Fruit fly (Drosophila melanogaster) whole organism, embryonic: ENCODE data around the gene CG13117.

Experiments
- CG10267 ChIP-seq: fragments of 200-800 bp; sonication (Bioruptor generic); optimal IDR thresholded peaks from 2 replicates; lab custom pipeline; 2018; ENCODE audit warnings: missing biosample characterization, mild to moderate bottlenecking, missing genetic modification characterization, moderate library complexity
- CG10543 ChIP-seq: fragments of 200-800 bp; sonication (Bioruptor generic); optimal IDR thresholded peaks from 3 replicates; lab custom pipeline; 2017; ENCODE audit warnings: missing biosample characterization, mild to moderate bottlenecking, missing genetic modification characterization, moderate library complexity
- CG11504 ChIP-seq: fragments of 200-800 bp; sonication (Bioruptor generic); optimal IDR thresholded peaks from 3 replicates; lab custom pipeline; 2019; ENCODE audit warnings: missing biosample characterization, mild to moderate bottlenecking, missing genetic modification characterization, moderate library complexity
- CG11695 ChIP-seq: fragments of 200-800 bp; sonication (Bioruptor generic); IDR thresholded peaks from 3 replicates; pipeline ENCODE4 v1.3.6; 2022; ENCODE audit warnings: missing biosample characterization, missing genetic modification characterization
- CG14860 ChIP-seq: fragments of 200-800 bp; sonication (Bioruptor generic); IDR thresholded peaks from 3 replicates; pipeline ENCODE4 v1.3.6; 2022; ENCODE audit warnings: missing biosample characterization, missing genetic modification characterization; ENCODE audit not compliant: partially characterized antibody
- CG15514 ChIP-seq: fragments of 200-800 bp; sonication (Bioruptor generic); optimal IDR thresholded peaks from 3 replicates; lab custom pipeline; 2017; ENCODE audit warnings: missing biosample characterization, missing genetic modification characterization, mild to moderate bottlenecking, moderate library complexity, missing genetic modification reagents
- CG17186 ChIP-seq: fragments of 200-800 bp; sonication (Bioruptor generic); optimal IDR thresholded peaks from 3 replicates; lab custom pipeline; 2017; ENCODE audit warnings: missing biosample characterization, missing genetic modification reagents, missing genetic modification characterization
- CG17361 ChIP-seq: fragments of 200-800 bp; sonication (Bioruptor generic); IDR thresholded peaks from 3 replicates; pipeline ENCODE4 v1.3.6; 2022; ENCODE audit warnings: missing biosample characterization, missing genetic modification characterization
- CG17802 ChIP-seq: fragments of 200-800 bp; sonication (Bioruptor generic); optimal IDR thresholded peaks from 2 replicates; lab custom pipeline; 2018; ENCODE audit warnings: missing biosample characterization, mild to moderate bottlenecking, missing genetic modification characterization, moderate library complexity
- CG2875 ChIP-seq: fragments of 200-800 bp; sonication (Bioruptor generic); optimal IDR thresholded peaks from 2 replicates; lab custom pipeline; 2017; ENCODE audit warnings: missing biosample characterization, mild to moderate bottlenecking, missing genetic modification characterization, missing genetic modification reagents
- CG31365 ChIP-seq: fragments of 200-800 bp; sonication (Bioruptor generic); optimal IDR thresholded peaks from 2 replicates; lab custom pipeline; 2018; ENCODE audit warnings: missing biosample characterization, mild to moderate bottlenecking, missing genetic modification characterization
- CG32767 ChIP-seq: fragments of 200-800 bp; sonication (Bioruptor generic); IDR thresholded peaks from 2 replicates; pipeline ENCODE4 v1.3.6; 2022; ENCODE audit warnings: missing biosample characterization, missing genetic modification characterization
- CG3847 ChIP-seq: fragments of 200-800 bp; sonication (Bioruptor generic); IDR thresholded peaks from 2 replicates; pipeline ENCODE4 v1.3.6; 2022; ENCODE audit warnings: missing biosample characterization, missing genetic modification characterization
- CG4820 ChIP-seq: fragments of 200-800 bp; sonication (Bioruptor generic); optimal IDR thresholded peaks from 3 replicates; lab custom pipeline; 2016; ENCODE audit warnings: missing biosample characterization, missing genetic modification characterization
- CG6272 ChIP-seq: fragments of 200-800 bp; sonication (Bioruptor generic); IDR thresholded peaks from 2 replicates; pipeline ENCODE4 v1.3.6; 2022; ENCODE audit warnings: missing biosample characterization, missing genetic modification characterization
- CG7372 ChIP-seq: fragments of 200-800 bp; sonication (Bioruptor generic); IDR thresholded peaks from 2 replicates; pipeline ENCODE4 v1.3.6; 2022; ENCODE audit warnings: missing biosample characterization, missing genetic modification characterization
- CG7928 ChIP-seq: fragments of 200-800 bp; sonication (Bioruptor generic); optimal IDR thresholded peaks from 2 replicates; lab custom pipeline; 2017; ENCODE audit warnings: missing biosample characterization, mild to moderate bottlenecking, missing genetic modification characterization
- Doc3 ChIP-seq: fragments of 200-800 bp; sonication (Bioruptor generic); IDR thresholded peaks from 3 replicates; pipeline ENCODE4 v1.3.6; 2022; ENCODE audit warnings: missing biosample characterization, missing genetic modification characterization; ENCODE audit not compliant: partially characterized antibody
- Dp ChIP-seq: fragments of 200-800 bp; sonication (Bioruptor generic); optimal IDR thresholded peaks from 2 replicates; lab custom pipeline; 2018; ENCODE audit warnings: missing biosample characterization, mild to moderate bottlenecking, missing genetic modification characterization, moderate library complexity
- HLH54F ChIP-seq: fragments of 200-800 bp; sonication (Bioruptor generic); optimal IDR thresholded peaks from 3 replicates; lab custom pipeline; 2016; ENCODE audit warnings: missing biosample characterization, missing genetic modification characterization
- MTF-1 ChIP-seq: fragments of 200-800 bp; sonication (Bioruptor generic); optimal IDR thresholded peaks from 2 replicates; lab custom pipeline; 2018; ENCODE audit warnings: missing biosample characterization, mild to moderate bottlenecking, missing genetic modification characterization, borderline replicate concordance
- NfI ChIP-seq: fragments of 200-800 bp; sonication (Bioruptor generic); optimal IDR thresholded peaks from 3 replicates; lab custom pipeline; 2018; ENCODE audit warnings: missing biosample characterization, mild to moderate bottlenecking, missing genetic modification characterization, moderate library complexity
- PHDP ChIP-seq: fragments of 200-800 bp; sonication (Bioruptor generic); optimal IDR thresholded peaks from 3 replicates; lab custom pipeline; 2018; ENCODE audit warnings: missing biosample characterization, mild to moderate bottlenecking, missing genetic modification characterization, moderate library complexity
- Ptx1 ChIP-seq: fragments of 200-800 bp; sonication (Bioruptor generic); IDR thresholded peaks from 2 replicates; pipeline ENCODE4 v1.3.6; 2022; ENCODE audit warnings: missing biosample characterization, missing genetic modification characterization
- Scr ChIP-seq: fragments of 200-800 bp; sonication (Bioruptor generic); IDR thresholded peaks from 2 replicates; pipeline ENCODE4 v1.3.6; 2022; ENCODE audit warnings: missing biosample characterization, missing genetic modification characterization; ENCODE audit not compliant: partially characterized antibody
- Six4 ChIP-seq: fragments of 200-800 bp; sonication (Bioruptor generic); optimal IDR thresholded peaks from 2 replicates; lab custom pipeline; 2016; ENCODE audit warnings: missing biosample characterization, missing genetic modification characterization
- al ChIP-seq: fragments of 200-800 bp; sonication (Bioruptor generic); IDR thresholded peaks from 2 replicates; pipeline ENCODE4 v1.3.6; 2022; ENCODE audit warnings: missing biosample characterization, missing genetic modification characterization
- bcd ChIP-seq: fragments of 200-800 bp; sonication (Bioruptor generic); optimal IDR thresholded peaks from 2 replicates; lab custom pipeline; 2017; ENCODE audit warnings: missing biosample characterization, mild to moderate bottlenecking, missing genetic modification characterization
- cato ChIP-seq: fragments of 200-800 bp; sonication (Bioruptor generic); optimal IDR thresholded peaks from 2 replicates; lab custom pipeline; 2016; ENCODE audit warnings: missing biosample characterization, missing genetic modification characterization, borderline replicate concordance
- cg ChIP-seq: fragments of 200-800 bp; sonication (Bioruptor generic); optimal IDR thresholded peaks from 3 replicates; lab custom pipeline; 2019; ENCODE audit warnings: missing biosample characterization, mild to moderate bottlenecking, missing genetic modification characterization, moderate library complexity
- dmrt99B ChIP-seq: fragments of 200-800 bp; sonication (Bioruptor generic); optimal IDR thresholded peaks from 2 replicates; lab custom pipeline; 2018; ENCODE audit warnings: missing biosample characterization, mild to moderate bottlenecking, missing genetic modification characterization, moderate library complexity
- grau ChIP-seq: fragments of 200-800 bp; optimal IDR thresholded peaks from 3 replicates; lab custom pipeline; 2019; ENCODE audit warnings: missing biosample characterization, mild to moderate bottlenecking, missing genetic modification characterization, moderate library complexity
- hb ChIP-seq: fragments of 200-800 bp; sonication (Bioruptor generic); IDR thresholded peaks from 3 replicates; pipeline ENCODE4 v1.3.6; 2022; ENCODE audit warnings: missing biosample characterization, missing genetic modification characterization; ENCODE audit not compliant: partially characterized antibody
- ind ChIP-seq: fragments of 200-800 bp; sonication (Bioruptor generic); optimal IDR thresholded peaks from 3 replicates; lab custom pipeline; 2016; ENCODE audit warnings: missing biosample characterization, missing genetic modification characterization
- inv ChIP-seq: fragments of 200-800 bp; sonication (Bioruptor generic); IDR thresholded peaks from 2 replicates; pipeline ENCODE4 v1.3.6; 2022; ENCODE audit warnings: missing biosample characterization, missing genetic modification characterization; ENCODE audit not compliant: partially characterized antibody
- kah ChIP-seq: fragments of 200-800 bp; sonication (Bioruptor generic); optimal IDR thresholded peaks from 2 replicates; lab custom pipeline; 2018; ENCODE audit warnings: missing biosample characterization, mild to moderate bottlenecking, missing genetic modification characterization
- lbe ChIP-seq: fragments of 200-800 bp; sonication (Bioruptor generic); optimal IDR thresholded peaks from 2 replicates; lab custom pipeline; 2016; ENCODE audit warnings: missing biosample characterization, mild to moderate bottlenecking, missing genetic modification characterization
- lilli ChIP-seq: fragments of 200-800 bp; sonication (Bioruptor generic); optimal IDR thresholded peaks from 3 replicates; lab custom pipeline; 2016; ENCODE audit warnings: missing biosample characterization, missing genetic modification characterization
- maf-S ChIP-seq: fragments of 200-800 bp; sonication (Bioruptor generic); optimal IDR thresholded peaks from 2 replicates; lab custom pipeline; 2016; ENCODE audit warnings: missing biosample characterization, missing genetic modification characterization
- nau ChIP-seq: fragments of 200-800 bp; sonication (Bioruptor generic); optimal IDR thresholded peaks from 3 replicates; lab custom pipeline; 2017; ENCODE audit warnings: missing biosample characterization, mild to moderate bottlenecking, missing genetic modification characterization, missing genetic modification reagents
- nom ChIP-seq: fragments of 200-800 bp; sonication (Bioruptor generic); optimal IDR thresholded peaks from 2 replicates; lab custom pipeline; 2017; ENCODE audit warnings: missing biosample characterization, missing genetic modification characterization, mild to moderate bottlenecking, moderate library complexity, missing genetic modification reagents
- pzg ChIP-seq: fragments of 200-800 bp; sonication (Bioruptor generic); optimal IDR thresholded peaks from 3 replicates; lab custom pipeline; 2018; ENCODE audit warnings: missing biosample characterization, mild to moderate bottlenecking, missing genetic modification characterization, moderate library complexity
- rib ChIP-seq: fragments of 200-800 bp; sonication (Bioruptor generic); IDR thresholded peaks from 2 replicates; pipeline ENCODE4 v1.3.6; 2022; ENCODE audit warnings: missing biosample characterization, missing genetic modification characterization
- sna ChIP-seq: fragments of 200-800 bp; sonication (Bioruptor generic); IDR thresholded peaks from 2 replicates; pipeline ENCODE4 v1.3.6; 2022; ENCODE audit warnings: missing biosample characterization, missing genetic modification characterization; ENCODE audit not compliant: partially characterized antibody
- so ChIP-seq: fragments of 200-800 bp; sonication (Bioruptor generic); IDR thresholded peaks from 3 replicates; pipeline ENCODE4 v1.3.6; 2022; ENCODE audit warnings: missing biosample characterization, missing genetic modification characterization
- stwl ChIP-seq: fragments of 200-800 bp; sonication (Bioruptor generic); optimal IDR thresholded peaks from 3 replicates; lab custom pipeline; 2018; ENCODE audit warnings: missing biosample characterization, mild to moderate bottlenecking, missing genetic modification characterization, moderate library complexity
- tin ChIP-seq: fragments of 200-800 bp; sonication (Bioruptor generic); optimal IDR thresholded peaks from 3 replicates; lab custom pipeline; 2016; ENCODE audit warnings: missing biosample characterization, missing genetic modification characterization
- tx ChIP-seq: fragments of 200-800 bp; sonication (Bioruptor generic); optimal IDR thresholded peaks from 2 replicates; lab custom pipeline; 2016; ENCODE audit warnings: missing biosample characterization, missing genetic modification characterization

Gene CG13117

DNA sequence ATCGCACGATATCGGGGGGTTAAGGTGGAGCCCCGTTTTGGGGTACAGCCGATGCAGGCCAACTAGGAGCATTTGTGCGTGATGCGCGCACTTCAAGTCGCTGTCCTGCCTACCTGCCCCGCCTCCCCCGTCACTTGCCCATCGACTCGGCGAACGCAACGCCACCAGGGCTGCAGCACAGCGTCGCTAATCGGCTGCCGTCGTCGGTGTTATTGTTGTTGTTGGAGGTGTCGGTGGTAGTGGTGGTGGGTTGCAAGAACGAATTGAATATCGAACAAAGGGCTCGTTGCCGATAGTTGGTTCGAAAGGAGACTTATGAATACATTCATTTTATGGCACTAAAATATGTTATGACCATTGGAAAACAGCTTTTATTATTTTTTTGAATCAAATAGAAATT lies 22.4 kb downstream of the CG13117 start (continued):
- TF ChIP-seq nau (no peak), stwl (tag; lab: Kevin White, UChicago) (peak; percentile 83), CG2875 (GFP tag; lab: Kevin White, UChicago) (no peak), CG32767 (0 out of 2 replicates have a peak, but pooled peaks have one; percentile 40), grau (tag; lab: Kevin White, UChicago) (peak; percentile 58), hb (peak; percentile 78), NfI (peak; percentile 67), ind (GFP tag; lab: Kevin White, UChicago) (peak; percentile 55), CG17186 (GFP tag; lab: Kevin White, UChicago) (peak; percentile 51), CG11504 (tag; lab: Kevin White, UChicago) (no peak), kah (GFP tag; lab: Kevin White, UChicago) (no peak), bcd (GFP tag; lab: Kevin White, UChicago) (peak; percentile 63), dmrt99B (tag; lab: Kevin White, UChicago) (peak; percentile 19)

DNA sequence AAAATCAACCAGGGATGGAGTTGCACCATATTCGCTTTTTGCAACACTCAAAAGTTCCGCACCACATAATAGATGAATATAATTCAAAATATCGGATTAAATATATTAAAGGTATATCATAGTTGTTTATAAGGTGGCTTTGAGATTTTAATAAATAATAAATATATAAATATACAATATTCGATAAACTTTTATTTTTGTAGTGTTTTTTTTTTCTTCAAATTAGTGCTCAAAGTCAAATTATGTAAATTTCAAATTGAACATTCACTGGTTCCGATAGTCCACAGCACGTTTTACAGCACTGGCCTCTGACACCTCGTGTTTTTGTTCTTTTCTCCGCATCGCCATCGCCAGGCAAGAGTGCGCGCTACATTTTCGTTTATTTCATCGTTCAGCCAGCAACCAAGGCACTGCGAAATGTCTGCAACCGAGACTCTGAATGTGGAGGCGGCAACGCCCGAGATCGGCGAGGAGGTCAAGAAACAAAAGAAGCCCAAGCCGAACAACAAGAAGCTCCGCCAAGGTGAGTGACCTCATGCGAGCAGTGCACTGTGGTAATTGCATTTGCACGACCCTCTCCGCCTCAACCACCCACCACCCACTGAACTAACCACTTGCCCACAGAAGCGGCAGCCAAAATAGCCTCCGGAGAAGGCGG lies 26.9 kb downstream of the CG13117 start, which contains the start of the genes Taf11 and und:
TSS of gene Taf11 (minus strand) at position 51 of the 658 bp plus-strand sequence.
TSS of gene und (plus strand) at position 158 of the 658 bp plus-strand sequence.
- peak; percentile 61; the same call in 2 of the 3 replicates for TF ChIP-seq Doc3 (GFP tag; lab: Robert Waterston, UW)
- no peak for TF ChIP-seq CG7372 (GFP tag; lab: Robert Waterston, UW)
- TF ChIP-seq HLH54F (GFP tag; lab: Kevin White, UChicago) = no peak
- peak; percentile 23 for TF ChIP-seq lilli (GFP tag; lab: Kevin White, UChicago)
- TF ChIP-seq tx (GFP tag; lab: Kevin White, UChicago) = no peak
- no peak for TF ChIP-seq al (GFP tag; lab: Robert Waterston, UW)
- TF ChIP-seq CG10543 (GFP tag; lab: Kevin White, UChicago) = peak; percentile 25
- TF ChIP-seq so (GFP tag; lab: Robert Waterston, UW) = no peak
- peak; percentile 77 for TF ChIP-seq inv
- peak; percentile 36 for TF ChIP-seq pzg (GFP tag; lab: Kevin White, UChicago)
- peak; percentile 61 for TF ChIP-seq Ptx1
- TF ChIP-seq sna = peak; percentile 71; the same call in 1 of the 2 replicates
- TF ChIP-seq CG7928 (GFP tag; lab: Kevin White, UChicago) = peak; percentile 91
- TF ChIP-seq CG17802 (tag; lab: Kevin White, UChicago) = no peak
- no peak for TF ChIP-seq CG31365 (tag; lab: Kevin White, UChicago)
- TF ChIP-seq CG6272 (GFP tag; lab: Robert Waterston, UW) = no peak
- no peak for TF ChIP-seq cato
- peak; percentile 44 for TF ChIP-seq tin
- TF ChIP-seq CG4820 = peak; percentile 36
- no peak for TF ChIP-seq Six4 (GFP tag; lab: Kevin White, UChicago)
- TF ChIP-seq PHDP = no peak
- TF ChIP-seq maf-S (GFP tag; lab: Kevin White, UChicago) = no peak
- no peak; the same call in 2 of the 3 replicates for TF ChIP-seq CG17361 (GFP tag; lab: Robert Waterston, UW)
- TF ChIP-seq Dp (GFP tag; lab: Kevin White, UChicago) = peak; percentile 37
- TF ChIP-seq CG3847 (GFP tag; lab: Robert Waterston, UW) = peak; percentile 60
- TF ChIP-seq MTF-1 (GFP tag; lab: Kevin White, UChicago) = no peak
- peak; percentile 83 for TF ChIP-seq Scr
- no peak for TF ChIP-seq nom
- TF ChIP-seq CG11695 (GFP tag; lab: Robert Waterston, UW) = no peak
- no peak for TF ChIP-seq rib (GFP tag; lab: Robert Waterston, UW)
- TF ChIP-seq lbe = no peak
- peak; percentile 48; the same call in 1 of the 3 replicates for TF ChIP-seq CG14860 (GFP tag; lab: Robert Waterston, UW)
- TF ChIP-seq cg (GFP tag; lab: Kevin White, UChicago) = no peak
- TF ChIP-seq CG10267 (tag; lab: Kevin White, UChicago) = peak; percentile 94
- TF ChIP-seq CG15514 (GFP tag; lab: Kevin White, UChicago) = peak; percentile 99
